Fruit fly (Drosophila melanogaster) whole organism, prepupa: ENCODE measurements around the gene Apc2.

Experiments
- CG11294 ChIP-seq: fragments of 200-800 bp; sonication (Bioruptor generic); IDR thresholded peaks from 2 replicates; pipeline ENCODE4 v1.3.6; 2022; ENCODE audit warnings: missing biosample characterization, missing genetic modification characterization
- CG15336 ChIP-seq: fragments of 200-800 bp; sonication (Bioruptor generic); IDR thresholded peaks from 2 replicates; pipeline ENCODE4 v1.3.6; 2022; ENCODE audit warnings: missing biosample characterization, missing genetic modification characterization
- CG3032 ChIP-seq: fragments of 200-800 bp; optimal IDR thresholded peaks from 2 replicates; lab custom pipeline; 2019; ENCODE audit warnings: missing biosample characterization, mild to moderate bottlenecking, missing genetic modification characterization, moderate library complexity
- CG3919 ChIP-seq: fragments of 200-800 bp; sonication (Bioruptor generic); optimal IDR thresholded peaks from 3 replicates; lab custom pipeline; 2016; ENCODE audit warnings: missing biosample characterization, missing genetic modification characterization
- CG4318 ChIP-seq: fragments of 200-800 bp; sonication (Bioruptor generic); optimal IDR thresholded peaks from 3 replicates; lab custom pipeline; 2017; ENCODE audit warnings: missing biosample characterization, mild to moderate bottlenecking, missing genetic modification characterization
- CG6276 ChIP-seq: fragments of 200-800 bp; sonication (Bioruptor generic); optimal IDR thresholded peaks from 2 replicates; lab custom pipeline; 2017; ENCODE audit warnings: missing biosample characterization, mild to moderate bottlenecking, missing genetic modification characterization
- CG6808 ChIP-seq: fragments of 200-800 bp; sonication (Bioruptor generic); optimal IDR thresholded peaks from 3 replicates; lab custom pipeline; 2017; ENCODE audit warnings: missing biosample characterization, missing genetic modification characterization, mild to moderate bottlenecking, moderate library complexity, missing genetic modification reagents
- CG6854 ChIP-seq: fragments of 200-800 bp; sonication (Bioruptor generic); optimal IDR thresholded peaks from 2 replicates; lab custom pipeline; 2017; ENCODE audit warnings: missing biosample characterization, mild to moderate bottlenecking, missing genetic modification characterization
- CG8119 ChIP-seq: fragments of 200-800 bp; sonication (Bioruptor generic); IDR thresholded peaks from 3 replicates; pipeline ENCODE4 v1.3.6; 2022; ENCODE audit warnings: missing biosample characterization, missing genetic modification characterization
- CG8632 ChIP-seq: fragments of 200-800 bp; sonication (Bioruptor generic); optimal IDR thresholded peaks from 3 replicates; lab custom pipeline; 2016; ENCODE audit warnings: missing biosample characterization, missing genetic modification characterization
- Eip75B ChIP-seq: fragments of 200-800 bp; sonication (Bioruptor generic); optimal IDR thresholded peaks from 3 replicates; lab custom pipeline; 2016; ENCODE audit warnings: missing biosample characterization, missing genetic modification characterization
- Ets96B ChIP-seq: fragments of 200-800 bp; optimal IDR thresholded peaks from 2 replicates; lab custom pipeline; 2019; ENCODE audit warnings: missing biosample characterization, mild to moderate bottlenecking, missing genetic modification characterization, moderate library complexity
- Hr39 ChIP-seq: fragments of 200-800 bp; sonication (Bioruptor generic); optimal IDR thresholded peaks from 2 replicates; lab custom pipeline; 2016; ENCODE audit warnings: missing biosample characterization, missing genetic modification characterization
- Met ChIP-seq: fragments of 200-800 bp; sonication (Bioruptor generic); optimal IDR thresholded peaks from 3 replicates; lab custom pipeline; 2016; ENCODE audit warnings: missing biosample characterization, missing genetic modification characterization
- achi ChIP-seq: fragments of 200-800 bp; sonication (Bioruptor generic); optimal IDR thresholded peaks from 3 replicates; lab custom pipeline; 2016; ENCODE audit warnings: missing biosample characterization, missing genetic modification characterization
- dac ChIP-seq: fragments of 200-800 bp; sonication (Bioruptor generic); optimal IDR thresholded peaks from 2 replicates; lab custom pipeline; 2017; ENCODE audit warnings: missing biosample characterization, mild to moderate bottlenecking, missing genetic modification characterization
- dsx ChIP-seq: fragments of 200-800 bp; optimal IDR thresholded peaks from 3 replicates; lab custom pipeline; 2019; ENCODE audit warnings: missing biosample characterization, mild to moderate bottlenecking, missing genetic modification characterization, moderate library complexity; ENCODE audit not compliant: poor library complexity, severe bottlenecking
- eg ChIP-seq: fragments of 200-800 bp; sonication (Bioruptor generic); IDR thresholded peaks from 3 replicates; pipeline ENCODE4 v1.3.6; 2022; ENCODE audit warnings: missing biosample characterization, missing genetic modification characterization
- esn ChIP-seq: fragments of 200-800 bp; sonication (Bioruptor generic); optimal IDR thresholded peaks from 2 replicates; lab custom pipeline; 2016; ENCODE audit warnings: missing biosample characterization, mild to moderate bottlenecking, missing genetic modification characterization, moderate library complexity
- fkh ChIP-seq: fragments of 200-800 bp; sonication (Bioruptor generic); optimal IDR thresholded peaks from 3 replicates; lab custom pipeline; 2017; ENCODE audit warnings: missing biosample characterization, mild to moderate bottlenecking, missing genetic modification characterization, moderate library complexity
- net ChIP-seq: fragments of 200-800 bp; sonication (Bioruptor generic); optimal IDR thresholded peaks from 3 replicates; lab custom pipeline; 2016; ENCODE audit warnings: missing biosample characterization, missing genetic modification characterization
- pdm3 ChIP-seq: fragments of 200-800 bp; sonication (Bioruptor generic); optimal IDR thresholded peaks from 3 replicates; lab custom pipeline; 2016; ENCODE audit warnings: missing biosample characterization, missing genetic modification characterization
- salr ChIP-seq, 2 experiments: fragments of 200-800 bp; sonication (Bioruptor generic); optimal IDR thresholded peaks; 3 replicates each; lab custom pipeline; 2016 to 2018; ENCODE audit warnings: missing biosample characterization in 2 of 2, missing genetic modification characterization in 2 of 2, mild to moderate bottlenecking in 1 of 2
- ss ChIP-seq, 2 experiments: fragments of 200-800 bp; sonication (Bioruptor generic); optimal IDR thresholded peaks; 2 replicates in 1 of 2; 3 replicates in 1 of 2; lab custom pipeline; 2017 to 2018; ENCODE audit warnings: mild to moderate bottlenecking in 2 of 2, missing biosample characterization in 2 of 2, missing genetic modification characterization in 2 of 2, moderate library complexity in 1 of 2
- svp ChIP-seq: fragments of 200-800 bp; sonication (Bioruptor generic); peaks from one replicate; lab custom pipeline; 2016; ENCODE audit warnings: missing biosample characterization, missing genetic modification characterization
- topi ChIP-seq: fragments of 200-800 bp; sonication (Bioruptor generic); optimal IDR thresholded peaks from 3 replicates; lab custom pipeline; 2016; ENCODE audit warnings: missing biosample characterization, missing genetic modification characterization
- vri ChIP-seq: fragments of 200-800 bp; sonication (Bioruptor generic); optimal IDR thresholded peaks from 3 replicates; lab custom pipeline; 2016; ENCODE audit warnings: missing biosample characterization, mild to moderate bottlenecking, missing genetic modification characterization

Gene Apc2

dm6 chr3R:24130080-24130479 lies 33.7 kb upstream of the Apc2 start, which contains the start of the genes GatB and Tsc1:
Gene GatB, minus strand, starts transcription at chr3R:24130255.
Gene Tsc1, plus strand, starts transcription at chr3R:24130307.
- TF ChIP-seq CG15336, result no peak
- no peak for TF ChIP-seq eg (GFP tag; lab: Robert Waterston, UW)
- TF ChIP-seq Hr39 (GFP tag; lab: Kevin White, UChicago), result no peak
- no peak for TF ChIP-seq Ets96B
- TF ChIP-seq Met (GFP tag; lab: Kevin White, UChicago), result no peak
- TF ChIP-seq CG4318 (GFP tag; lab: Kevin White, UChicago), result no peak
- no peak for TF ChIP-seq pdm3 (GFP tag; lab: Kevin White, UChicago)
- no peak for TF ChIP-seq net (GFP tag; lab: Kevin White, UChicago)
- TF ChIP-seq CG11294 (GFP tag; lab: Robert Waterston, UW), result no peak
- no peak for TF ChIP-seq Eip75B
- no peak for TF ChIP-seq CG3032 (tag; lab: Kevin White, UChicago)
- TF ChIP-seq CG8119, result no peak
- TF ChIP-seq dac, result no peak
- TF ChIP-seq salr (GFP tag; optimal IDR thresholded peaks at IDR 0.05; lab: Kevin White, UChicago), result no peak
- no peak for TF ChIP-seq CG8632 (GFP tag; lab: Kevin White, UChicago)

dm6 chr3R:24134580-24134979 lies 29.2 kb upstream of the Apc2 start, which contains the start of gene Sec10:
Gene Sec10, plus strand, starts transcription at chr3R:24134831.
- TF ChIP-seq esn (GFP tag; lab: Kevin White, UChicago), result peak; percentile 11
- peak; percentile 95 for TF ChIP-seq fkh (GFP tag; lab: Kevin White, UChicago)
- no peak for TF ChIP-seq CG6276 (GFP tag; lab: Kevin White, UChicago)
- TF ChIP-seq CG15336, result no peak
- TF ChIP-seq CG6854, result peak; percentile 34
- no peak for TF ChIP-seq ss (GFP tag; optimal IDR thresholded peaks at IDR 0.05; lab: Kevin White, UChicago)
- no peak for TF ChIP-seq CG11294 (GFP tag; lab: Robert Waterston, UW)
- TF ChIP-seq achi (GFP tag; lab: Kevin White, UChicago), result no peak
- TF ChIP-seq CG6808 (GFP tag; lab: Kevin White, UChicago), result no peak
- TF ChIP-seq, all 60 proteins: peak for 3

dm6 chr3R:24137311-24137945 lies 26.3 kb upstream of the Apc2 start, which contains the start of gene Npc2f:
Gene Npc2f, plus strand, starts transcription at chr3R:24137895.
- TF ChIP-seq CG3919 (GFP tag; lab: Kevin White, UChicago) (no peak), svp (GFP tag; lab: Kevin White, UChicago) (peak; percentile 96), CG8632 (GFP tag; lab: Kevin White, UChicago) (no peak), vri (peak; percentile 22)

dm6 chr3R:24138478-24139455 lies 25.0 kb upstream of the Apc2 start:
- TF ChIP-seq fkh (GFP tag; lab: Kevin White, UChicago) (peak; percentile 55), vri (peak; percentile 28), eg (GFP tag; lab: Robert Waterston, UW) (no peak), dsx (GFP tag; lab: Kevin White, UChicago) (no peak), svp (GFP tag; lab: Kevin White, UChicago) (peak; percentile 63), topi (GFP tag; lab: Kevin White, UChicago) (no peak)

- peak; percentile 98 for TF ChIP-seq svp (GFP tag; lab: Kevin White, UChicago)
- no peak for TF ChIP-seq eg (GFP tag; lab: Robert Waterston, UW)
Observed at dm6 chr3R:24139646-24140130, 24.1 kb upstream of the Apc2 start.
